Fruit fly (Drosophila melanogaster) whole organism, wandering third instar larva: ENCODE measurements around the gene Cpr67B.

ENCODE experiments used
- CG32264 ChIP-seq: fragments of 200-800 bp; sonication (Bioruptor generic); optimal IDR thresholded peaks from 2 replicates; lab custom pipeline; 2016; ENCODE audit warnings: missing biosample characterization, missing genetic modification characterization
- CG9705 ChIP-seq: fragments of 200-800 bp; sonication (Bioruptor generic); optimal IDR thresholded peaks from 2 replicates; lab custom pipeline; 2018; ENCODE audit warnings: missing biosample characterization, mild to moderate bottlenecking, missing genetic modification characterization
- CrebA ChIP-seq: fragments of 200-800 bp; sonication (Bioruptor generic); optimal IDR thresholded peaks from 2 replicates; lab custom pipeline; 2016; ENCODE audit warnings: missing biosample characterization, mild to moderate bottlenecking, missing genetic modification characterization, borderline replicate concordance
- Dfd ChIP-seq: fragments of >200 bp; optimal IDR thresholded peaks from 2 replicates; lab custom pipeline; 2017; ENCODE audit warnings: missing biosample characterization, missing genetic modification characterization
- GATAd ChIP-seq: sonication (Bioruptor generic); optimal IDR thresholded peaks from 2 replicates; lab custom pipeline; 2016; ENCODE audit warnings: missing biosample characterization, missing genetic modification characterization
- HLH106 ChIP-seq: fragments of 200-800 bp; optimal IDR thresholded peaks from 3 replicates; lab custom pipeline; 2019; ENCODE audit warnings: missing biosample characterization, mild to moderate bottlenecking, missing genetic modification characterization, moderate library complexity
- Hnf4 ChIP-seq: fragments of 200-800 bp; sonication (Bioruptor generic); optimal IDR thresholded peaks from 2 replicates; lab custom pipeline; 2016; ENCODE audit warnings: missing biosample characterization, mild to moderate bottlenecking, missing genetic modification characterization
- Hr78 ChIP-seq: fragments of >200 bp; optimal IDR thresholded peaks from 2 replicates; lab custom pipeline; 2017; ENCODE audit warnings: missing biosample characterization, missing genetic modification characterization
- Hr83 ChIP-seq: fragments of 200-300 bp; sonication (Bioruptor generic); optimal IDR thresholded peaks from 2 replicates; lab custom pipeline; 2016; ENCODE audit warnings: missing biosample characterization, mild to moderate bottlenecking, missing genetic modification characterization, moderate library complexity; ENCODE audit not compliant: poor library complexity, severe bottlenecking
- Mio ChIP-seq: sonication (Bioruptor generic); optimal IDR thresholded peaks from 2 replicates; lab custom pipeline; 2016; ENCODE audit warnings: missing biosample characterization, missing genetic modification characterization
- N ChIP-seq: fragments of >200 bp; optimal IDR thresholded peaks from 2 replicates; lab custom pipeline; 2018; ENCODE audit warnings: missing biosample characterization, missing external identifiers, missing genetic modification characterization
- OdsH ChIP-seq: fragments of 200-800 bp; sonication (Bioruptor generic); optimal IDR thresholded peaks from 2 replicates; lab custom pipeline; 2016; ENCODE audit warnings: missing biosample characterization, mild to moderate bottlenecking, missing genetic modification characterization
- Rel ChIP-seq, 2 experiments: fragments of 200-800 bp; sonication (Bioruptor generic) in 1 of 2; optimal IDR thresholded peaks; 2 replicates in 1 of 2; 3 replicates in 1 of 2; lab custom pipeline; 2016 to 2019; ENCODE audit warnings: mild to moderate bottlenecking in 2 of 2, missing biosample characterization in 2 of 2, missing genetic modification characterization in 2 of 2, moderate library complexity in 1 of 2
- Sp1 ChIP-seq: fragments of 200-800 bp; sonication (Bioruptor generic); optimal IDR thresholded peaks from 3 replicates; lab custom pipeline; 2019; ENCODE audit warnings: missing biosample characterization, mild to moderate bottlenecking, missing genetic modification characterization, moderate library complexity
- Vsx2 ChIP-seq: fragments of 200-300, 225-300 bp; sonication (Bioruptor generic); optimal IDR thresholded peaks from 2 replicates; lab custom pipeline; 2018; ENCODE audit warnings: missing biosample characterization, missing genetic modification characterization; ENCODE audit not compliant: partially characterized antibody
- br ChIP-seq: fragments of 200-800 bp; sonication (Bioruptor generic); optimal IDR thresholded peaks from 2 replicates; lab custom pipeline; 2016; ENCODE audit warnings: missing biosample characterization, missing genetic modification characterization
- brk ChIP-seq: fragments of 200-800 bp; sonication (Bioruptor generic); optimal IDR thresholded peaks from 2 replicates; lab custom pipeline; 2016; ENCODE audit warnings: missing biosample characterization, mild to moderate bottlenecking, missing genetic modification characterization
- dl ChIP-seq, 2 experiments: fragments of 175-275, 200-275 bp in 1 of 2; fragments of 200-275 bp in 1 of 2; sonication (Bioruptor generic); optimal IDR thresholded peaks; lab custom pipeline; 2018; ENCODE audit warnings: mild to moderate bottlenecking in 2 of 2, missing biosample characterization in 2 of 2, missing genetic modification characterization in 2 of 2, moderate library complexity in 2 of 2; ENCODE audit not compliant: partially characterized antibody in 2 of 2, insufficient read depth in 1 of 2
- dsf ChIP-seq: sonication (Bioruptor generic); optimal IDR thresholded peaks from 2 replicates; lab custom pipeline; 2016; ENCODE audit warnings: missing biosample characterization, missing genetic modification characterization, borderline replicate concordance
- foxo ChIP-seq, 2 experiments: fragments of 200-800 bp; sonication (Bioruptor generic); optimal IDR thresholded peaks; 2 replicates in 1 of 2; 3 replicates in 1 of 2; lab custom pipeline; 2016 to 2017; ENCODE audit warnings: missing biosample characterization in 2 of 2, missing genetic modification characterization in 2 of 2
- fru ChIP-seq: fragments of 200-800 bp; sonication (Bioruptor generic); optimal IDR thresholded peaks from 3 replicates; lab custom pipeline; 2016; ENCODE audit warnings: missing biosample characterization, mild to moderate bottlenecking, missing genetic modification characterization
- h ChIP-seq: fragments of 200-800 bp; sonication (Bioruptor generic); optimal IDR thresholded peaks from 3 replicates; lab custom pipeline; 2016; ENCODE audit warnings: missing biosample characterization, mild to moderate bottlenecking, missing genetic modification characterization
- lola ChIP-seq: fragments of >200 bp; optimal IDR thresholded peaks from 2 replicates; lab custom pipeline; 2017; ENCODE audit warnings: missing biosample characterization, missing genetic modification characterization
- psq ChIP-seq: fragments of 200-800 bp; sonication (Bioruptor generic); optimal IDR thresholded peaks from 3 replicates; lab custom pipeline; 2017; ENCODE audit warnings: missing biosample characterization, mild to moderate bottlenecking, missing genetic modification characterization, moderate library complexity
- rgr ChIP-seq: fragments of 200-800 bp; sonication (Bioruptor generic); optimal IDR thresholded peaks from 3 replicates; lab custom pipeline; 2016; ENCODE audit warnings: missing biosample characterization, mild to moderate bottlenecking, missing genetic modification characterization
- sv ChIP-seq: fragments of 200-800 bp; sonication (Bioruptor generic); optimal IDR thresholded peaks from 3 replicates; lab custom pipeline; 2016; ENCODE audit warnings: missing biosample characterization, missing genetic modification characterization
- tai ChIP-seq: sonication (Bioruptor generic); optimal IDR thresholded peaks from 2 replicates; lab custom pipeline; 2016; ENCODE audit warnings: missing biosample characterization, missing genetic modification characterization
- usp ChIP-seq: fragments of >200 bp; optimal IDR thresholded peaks from 2 replicates; lab custom pipeline; 2017; ENCODE audit warnings: missing biosample characterization, missing genetic modification characterization
- woc ChIP-seq: sonication (Bioruptor generic); optimal IDR thresholded peaks from 2 replicates; lab custom pipeline; 2016; ENCODE audit warnings: missing biosample characterization, mild to moderate bottlenecking, missing genetic modification characterization

Cpr67B gene

DNA sequence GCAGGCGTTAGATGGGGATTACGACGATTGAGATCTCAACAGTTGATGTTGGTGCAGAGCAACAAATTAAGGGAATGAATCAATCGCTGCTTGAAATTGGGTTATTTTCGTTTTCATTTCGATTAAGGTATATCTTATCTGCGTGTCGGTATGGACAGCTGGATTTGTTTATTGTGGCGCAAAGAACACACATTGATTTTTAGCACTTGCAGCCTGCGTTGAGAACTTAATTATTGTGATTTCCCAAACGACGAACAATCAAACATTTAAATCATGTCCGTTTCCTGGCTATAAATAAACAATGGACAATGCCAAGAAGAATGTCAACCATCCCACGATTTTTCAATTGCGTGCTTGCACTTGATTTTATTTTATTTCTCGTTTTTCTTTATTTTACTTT is 6.6 kb upstream of the Cpr67B start:
- TF ChIP-seq Rel (GFP tag; optimal IDR thresholded peaks at IDR 0.05; lab: Kevin White, UChicago) (no peak), Rel (tag; optimal IDR thresholded peaks at IDR 0.05; lab: Kevin White, UChicago) (peak; percentile 62), woc (GFP tag; lab: Kevin White, UChicago) (peak; percentile 18), N (no peak), tai (peak; percentile 12)

DNA sequence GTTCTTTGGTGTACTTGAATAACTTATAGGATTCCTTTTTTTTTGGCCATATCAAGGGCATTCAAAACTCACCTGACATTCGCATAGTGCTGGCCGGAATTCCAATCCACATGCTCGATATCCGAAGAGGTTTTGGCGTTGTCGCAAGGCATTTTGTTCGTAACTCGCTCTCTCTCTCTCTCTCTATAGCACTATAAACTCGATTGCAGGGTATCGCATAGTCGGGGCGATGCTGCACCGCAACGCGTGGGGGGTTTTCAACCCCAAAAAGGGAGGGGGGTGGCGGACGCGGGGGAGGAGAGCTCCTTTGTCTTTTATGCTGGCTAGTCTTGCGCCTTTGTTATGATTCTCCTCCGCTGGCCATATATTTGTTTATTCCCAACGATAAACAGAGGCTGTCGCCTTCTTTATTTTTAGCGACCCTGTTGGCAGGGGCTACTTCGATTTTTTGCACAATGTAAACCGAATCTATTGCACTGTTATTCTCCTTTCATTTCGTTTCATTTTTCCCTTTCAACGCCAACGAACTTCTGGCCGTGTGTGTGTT is 6.1 kb upstream of the Cpr67B start:
- TF ChIP-seq h (GFP tag; lab: Kevin White, UChicago) = no peak
- no peak for TF ChIP-seq Rel (GFP tag; optimal IDR thresholded peaks at IDR 0.05; lab: Kevin White, UChicago)
- peak; percentile 51 for TF ChIP-seq Rel (tag; optimal IDR thresholded peaks at IDR 0.05; lab: Kevin White, UChicago)
- peak in 1 of 2 experiments; percentile 36 for TF ChIP-seq foxo (GFP tag; optimal IDR thresholded peaks at IDR 0.05; lab: Kevin White, UChicago)
- no peak for TF ChIP-seq fru (GFP tag; lab: Kevin White, UChicago)
- TF ChIP-seq GATAd (GFP tag; lab: Kevin White, UChicago) = no peak
- TF ChIP-seq CrebA (GFP tag; lab: Kevin White, UChicago) = no peak

dm6 chr3L:9399013-9399750 is 5.4 kb upstream of the Cpr67B start, which contains the start of gene CG4080:
CG4080 (minus strand) TSS chr3L:9399227.
- no peak for TF ChIP-seq GATAd (GFP tag; lab: Kevin White, UChicago)
- TF ChIP-seq h (GFP tag; lab: Kevin White, UChicago) = peak; percentile 36
- no peak for TF ChIP-seq HLH106 (tag; lab: Kevin White, UChicago)
- TF ChIP-seq Mio (GFP tag; lab: Kevin White, UChicago) = no peak
- TF ChIP-seq Hr83 (GFP tag; lab: Kevin White, UChicago) = peak; percentile 25
- peak; percentile 34 for TF ChIP-seq brk (GFP tag; lab: Kevin White, UChicago)
- peak; percentile 15 for TF ChIP-seq br (GFP tag; lab: Kevin White, UChicago)
- peak; percentile 76 for TF ChIP-seq Hnf4 (GFP tag; lab: Kevin White, UChicago)
- peak; percentile 2 for TF ChIP-seq dsf (GFP tag; lab: Kevin White, UChicago)
- peak; percentile 1 for TF ChIP-seq woc (GFP tag; lab: Kevin White, UChicago)
- peak; percentile 40 for TF ChIP-seq rgr (GFP tag; lab: Kevin White, UChicago)
- no peak for TF ChIP-seq Rel (GFP tag; optimal IDR thresholded peaks at IDR 0.05; lab: Kevin White, UChicago)
- peak; percentile 23 for TF ChIP-seq Rel (tag; optimal IDR thresholded peaks at IDR 0.05; lab: Kevin White, UChicago)
- peak; percentile 50 for TF ChIP-seq Sp1 (GFP tag; lab: Kevin White, UChicago)
- peak; percentile 23 for TF ChIP-seq CG32264 (GFP tag; lab: Kevin White, UChicago)
- peak; percentile 52 for TF ChIP-seq tai
- TF ChIP-seq CrebA (GFP tag; lab: Kevin White, UChicago) = no peak
- peak; percentile 15 for TF ChIP-seq psq (GFP tag; lab: Kevin White, UChicago)
- TF ChIP-seq sv (GFP tag; lab: Kevin White, UChicago) = peak; percentile 24
- peak; percentile 15 for TF ChIP-seq OdsH (GFP tag; lab: Kevin White, UChicago)
- peak; percentile 33 for TF ChIP-seq fru (GFP tag; lab: Kevin White, UChicago)

dm6 chr3L:9399855-9400254 is 4.7 kb upstream of the Cpr67B start:
- TF ChIP-seq Hnf4 (GFP tag; lab: Kevin White, UChicago) (no peak), Hr78 (GFP tag; lab: Kevin White, UChicago) (no peak), dl (GFP tag; optimal IDR thresholded peaks at IDR 0.05; lab: Kevin White, UChicago; ENCODE audit: insufficient read depth in 1 of 2, partially characterized antibody in 2 of 2) (no peak), usp (GFP tag; lab: Kevin White, UChicago) (no peak), Mio (GFP tag; lab: Kevin White, UChicago) (no peak), Vsx2 (GFP tag; lab: Kevin White, UChicago) (no peak), lola (GFP tag; lab: Kevin White, UChicago) (no peak), woc (GFP tag; lab: Kevin White, UChicago) (no peak), Sp1 (GFP tag; lab: Kevin White, UChicago) (no peak), CG9705 (GFP tag; lab: Kevin White, UChicago) (no peak), dsf (GFP tag; lab: Kevin White, UChicago) (no peak), CG32264 (GFP tag; lab: Kevin White, UChicago) (no peak), CrebA (GFP tag; lab: Kevin White, UChicago) (no peak), Dfd (GFP tag; lab: Kevin White, UChicago) (no peak)
